Fruit fly (Drosophila melanogaster) whole organism, prepupa: ENCODE measurements around the gene yellow-k.

Experiments
- CG34406 ChIP-seq: fragments of 200-800 bp; sonication (Bioruptor generic); optimal IDR thresholded peaks from 3 replicates; lab custom pipeline; 2016; ENCODE audit warnings: missing biosample characterization, missing genetic modification characterization
- CG6808 ChIP-seq: fragments of 200-800 bp; sonication (Bioruptor generic); optimal IDR thresholded peaks from 3 replicates; lab custom pipeline; 2017; ENCODE audit warnings: missing biosample characterization, missing genetic modification characterization, mild to moderate bottlenecking, moderate library complexity, missing genetic modification reagents
- Lpt ChIP-seq: fragments of 200-800 bp; sonication (Bioruptor generic); optimal IDR thresholded peaks from 3 replicates; lab custom pipeline; 2016; ENCODE audit warnings: missing biosample characterization, missing genetic modification characterization
- dac ChIP-seq: fragments of 200-800 bp; sonication (Bioruptor generic); optimal IDR thresholded peaks from 2 replicates; lab custom pipeline; 2017; ENCODE audit warnings: missing biosample characterization, mild to moderate bottlenecking, missing genetic modification characterization

DNA sequence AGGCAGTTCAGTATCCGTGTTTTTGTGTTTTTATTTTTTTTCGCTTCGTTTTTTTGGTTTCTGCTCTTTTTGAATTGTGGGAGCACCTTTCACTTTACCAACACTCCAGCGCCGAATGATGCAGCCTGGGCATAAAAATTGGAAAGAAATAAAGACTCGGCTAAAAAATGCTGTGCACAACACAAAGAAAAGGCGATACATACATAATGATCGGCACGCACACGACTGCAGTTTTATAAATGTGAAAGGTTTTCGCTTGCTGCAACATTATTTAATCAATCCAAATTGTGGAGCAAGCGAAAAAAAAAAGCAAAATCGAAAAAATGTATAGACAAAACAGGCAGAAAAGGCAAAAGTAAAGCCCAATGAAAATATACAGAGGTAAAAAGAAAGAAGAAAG, 22.6 kb downstream of the yellow-k start:
- TF ChIP-seq dac (GFP tag; lab: Kevin White, UChicago) (no peak), CG6808 (GFP tag; lab: Kevin White, UChicago) (no peak), Lpt (GFP tag; lab: Kevin White, UChicago) (no peak), CG34406 (no peak)
